Fruit fly (Drosophila melanogaster): Measurements from ENCODE around the gene emei.

emei gene

DNA sequence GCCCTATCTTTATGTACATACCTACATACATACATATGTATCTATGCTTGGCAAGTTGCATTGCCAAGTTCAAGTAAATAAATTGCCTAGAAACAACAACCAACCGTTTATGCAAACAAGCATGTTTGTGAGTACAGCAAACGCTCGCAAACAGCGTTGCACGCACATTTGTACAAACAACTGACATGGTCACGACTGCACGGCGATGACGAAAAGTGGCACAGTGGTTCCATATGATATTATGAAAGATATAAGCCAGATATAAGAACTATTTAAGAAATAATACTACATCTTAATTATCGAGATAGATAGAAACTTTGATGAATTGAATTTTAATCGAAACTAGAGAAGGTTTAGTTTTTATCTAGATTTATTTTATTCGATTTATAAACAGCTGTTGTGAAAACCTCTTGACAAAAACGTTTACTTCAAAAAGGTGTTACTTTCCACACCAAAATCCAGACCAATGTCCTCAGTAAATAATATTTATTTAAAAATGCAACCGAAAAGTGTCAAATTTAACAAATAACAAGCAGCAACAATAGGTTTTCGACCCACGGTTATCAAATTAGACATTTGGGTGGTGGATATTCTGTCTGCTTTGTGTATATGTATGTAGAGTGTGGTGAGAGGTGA lies 19.6 kb upstream of the emei start (continued):
- peak; percentile 87 for TF ChIP-seq cwo (GFP tag; optimal IDR thresholded peaks at IDR 0.05)
- peak; percentile 82 for TF ChIP-seq Bteb2 (GFP tag; optimal IDR thresholded peaks at IDR 0.05)
- peak; percentile 85 for TF ChIP-seq CG6254 (GFP tag; optimal IDR thresholded peaks at IDR 0.05)
- peak; percentile 68 for TF ChIP-seq CG15514 (GFP tag; optimal IDR thresholded peaks at IDR 0.05)
- peak; percentile 87 for TF ChIP-seq CG1602 (GFP tag; optimal IDR thresholded peaks at IDR 0.05)
- TF ChIP-seq ranshi (GFP tag; IDR thresholded peaks at IDR 0.05): peak; percentile 53; the same call in 1 of the 2 replicates
- TF ChIP-seq tio (GFP tag; optimal IDR thresholded peaks at IDR 0.05): peak; percentile 95
- TF ChIP-seq fru (optimal IDR thresholded peaks at IDR 0.05): no peak
- peak; percentile 91 for TF ChIP-seq Fer1 (GFP tag; optimal IDR thresholded peaks at IDR 0.05)
- peak; percentile 83 for TF ChIP-seq CG4282 (GFP tag; optimal IDR thresholded peaks at IDR 0.05)
- peak; percentile 92 for TF ChIP-seq CG10462 (GFP tag; optimal IDR thresholded peaks at IDR 0.05)
- peak; percentile 58; the same call in 1 of the 2 replicates for TF ChIP-seq CG11247 (GFP tag; IDR thresholded peaks at IDR 0.05)
- peak; percentile 59 for TF ChIP-seq Aef1 (GFP tag; IDR thresholded peaks at IDR 0.05)
- peak; percentile 86 for TF ChIP-seq CG4360 (GFP tag; IDR thresholded peaks at IDR 0.05)
- peak; percentile 86 for TF ChIP-seq CG11695 (GFP tag; IDR thresholded peaks at IDR 0.05)
- TF ChIP-seq CG1603 (tag; optimal IDR thresholded peaks at IDR 0.05): peak; percentile 71
- peak; percentile 57 for TF ChIP-seq HLH54F (GFP tag; optimal IDR thresholded peaks at IDR 0.05)
- TF ChIP-seq grau (tag; optimal IDR thresholded peaks at IDR 0.05): peak; percentile 92
- TF ChIP-seq CG12299 (tag; optimal IDR thresholded peaks at IDR 0.05): peak; percentile 80
- peak; percentile 97 for TF ChIP-seq CG7839 (tag; optimal IDR thresholded peaks at IDR 0.05)
- TF ChIP-seq slp2 (GFP tag; optimal IDR thresholded peaks at IDR 0.05): peak; percentile 80
- peak; percentile 84; the same call in 1 of the 2 replicates for TF ChIP-seq lmd (GFP tag; IDR thresholded peaks at IDR 0.05)
- no peak for TF ChIP-seq gfzf (GFP tag; optimal IDR thresholded peaks at IDR 0.05)
- peak; percentile 58 to 89 for TF ChIP-seq bsh (GFP tag; optimal IDR thresholded peaks at IDR 0.05)
- peak; percentile 96 for TF ChIP-seq CG2712 (tag; optimal IDR thresholded peaks at IDR 0.05)
- peak; percentile 96 for TF ChIP-seq odd (GFP tag; optimal IDR thresholded peaks at IDR 0.05)
- no peak for TF ChIP-seq Fer2 (tag; optimal IDR thresholded peaks at IDR 0.05)
- peak; percentile 10 for TF ChIP-seq abd-A (tag; optimal IDR thresholded peaks at IDR 0.05)
- TF ChIP-seq ftz-f1 (GFP tag; optimal IDR thresholded peaks at IDR 0.05): no peak
- TF ChIP-seq CG10979 (tag; optimal IDR thresholded peaks at IDR 0.05): peak; percentile 95
- peak; percentile 49; the same call in 1 of the 2 replicates for TF ChIP-seq Doc2 (GFP tag; IDR thresholded peaks at IDR 0.05)
- peak; percentile 90 for TF ChIP-seq row (GFP tag; IDR thresholded peaks at IDR 0.05)
- peak; percentile 85 for TF ChIP-seq CG6813 (GFP tag; optimal IDR thresholded peaks at IDR 0.05)
- peak; percentile 19 for TF ChIP-seq mirr (GFP tag; optimal IDR thresholded peaks at IDR 0.05)
- TF ChIP-seq Hr78 (GFP tag; optimal IDR thresholded peaks at IDR 0.05): peak in 1 of 2 experiments; percentile 87
- no peak for TF ChIP-seq br (optimal IDR thresholded peaks at IDR 0.05)
- TF ChIP-seq Sry-β (GFP tag; optimal IDR thresholded peaks at IDR 0.05): peak; percentile 67
- peak; percentile 85 for TF ChIP-seq CG12219 (GFP tag; optimal IDR thresholded peaks at IDR 0.05)
- TF ChIP-seq Dip2 (GFP tag; IDR thresholded peaks at IDR 0.05): no peak; the same call in 1 of the 2 replicates
- TF ChIP-seq grn (GFP tag; optimal IDR thresholded peaks at IDR 0.05): peak; percentile 74
- peak; percentile 85 for TF ChIP-seq seq (GFP tag; IDR thresholded peaks at IDR 0.05)
- peak; percentile 90 for TF ChIP-seq kay (GFP tag; optimal IDR thresholded peaks at IDR 0.05)
- TF ChIP-seq disco-r (GFP tag; optimal IDR thresholded peaks at IDR 0.05): peak; percentile 73
- TF ChIP-seq CG8944 (GFP tag; optimal IDR thresholded peaks at IDR 0.05): peak; percentile 72
- peak; percentile 70 for TF ChIP-seq btn (GFP tag; optimal IDR thresholded peaks at IDR 0.05)
- peak; percentile 79 for TF ChIP-seq NC2β (GFP tag; optimal IDR thresholded peaks at IDR 0.05)
- TF ChIP-seq tgo (GFP tag; IDR thresholded peaks at IDR 0.05): peak; percentile 83; the same call in 2 of the 3 replicates
- TF ChIP-seq caup (GFP tag; optimal IDR thresholded peaks at IDR 0.05; ENCODE audit: severe bottlenecking): peak; percentile 80
- TF ChIP-seq CG14860 (GFP tag; IDR thresholded peaks at IDR 0.05; ENCODE audit: partially characterized antibody): peak; percentile 47; the same call in 1 of the 3 replicates
